Fruit fly (Drosophila melanogaster): ENCODE measurements around the gene meigo.

The meigo gene

dm6 chr3R:21179592-21180390, 41.7 kb downstream of the meigo start:
- no peak for TF ChIP-seq ovo (GFP tag; optimal IDR thresholded peaks at IDR 0.05)
- TF ChIP-seq CG33017 (tag; optimal IDR thresholded peaks at IDR 0.05) = no peak
- peak; percentile 11 for TF ChIP-seq toe (GFP tag; optimal IDR thresholded peaks at IDR 0.05)

dm6 chr3R:21180391-21180796, 42.3 kb downstream of the meigo start:
- TF ChIP-seq Clk (GFP tag; optimal IDR thresholded peaks at IDR 0.05) (peak; percentile 26), Hr96 (GFP tag; optimal IDR thresholded peaks at IDR 0.05) (peak; percentile 38), CG1620 (GFP tag; optimal IDR thresholded peaks at IDR 0.05) (no peak), bab1 (GFP tag; optimal IDR thresholded peaks at IDR 0.05) (no peak), toe (GFP tag; optimal IDR thresholded peaks at IDR 0.05) (peak; percentile 3), Crg-1 (GFP tag; optimal IDR thresholded peaks at IDR 0.05) (no peak), kay (GFP tag; ENCODE audit: borderline replicate concordance) (peak; percentile 84), CG33017 (tag; optimal IDR thresholded peaks at IDR 0.05) (peak; percentile 48), cnc (optimal IDR thresholded peaks at IDR 0.05) (no peak), cic (GFP tag; optimal IDR thresholded peaks at IDR 0.05) (peak; percentile 77), CG12768 (GFP tag; optimal IDR thresholded peaks at IDR 0.05) (peak; percentile 85), ovo (GFP tag; optimal IDR thresholded peaks at IDR 0.05) (no peak), Mnt (GFP tag; optimal IDR thresholded peaks at IDR 0.05) (peak; percentile 4), pad (GFP tag; optimal IDR thresholded peaks at IDR 0.05) (no peak), CG7045 (GFP tag; optimal IDR thresholded peaks at IDR 0.05) (peak; percentile 44), tj (GFP tag; optimal IDR thresholded peaks at IDR 0.05) (peak; percentile 5), CG11617 (GFP tag; optimal IDR thresholded peaks at IDR 0.05) (peak; percentile 65), CG14711 (tag; optimal IDR thresholded peaks at IDR 0.05) (peak; percentile 50), CG7101 (tag; optimal IDR thresholded peaks at IDR 0.05) (peak; percentile 56)

DNA sequence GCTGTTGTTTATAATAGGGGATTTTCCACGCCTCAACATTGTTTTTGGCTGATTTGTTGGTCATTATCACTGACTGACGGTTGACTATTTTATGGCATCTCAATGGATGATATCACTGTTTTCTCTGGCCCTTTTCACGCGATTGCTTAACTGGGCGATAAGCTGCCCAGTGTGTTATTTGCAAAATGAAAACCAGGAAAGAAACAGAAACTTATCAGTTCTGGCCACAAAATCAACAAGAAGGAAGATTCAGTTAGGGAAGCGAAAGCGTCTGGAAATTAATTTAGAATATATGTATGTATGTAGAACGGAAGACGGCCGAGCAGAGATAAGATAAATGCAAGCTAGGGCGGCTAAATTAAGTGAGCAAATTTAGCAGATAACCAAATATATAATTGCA, 43.9 kb downstream of the meigo start:
- TF ChIP-seq bab1 (GFP tag; optimal IDR thresholded peaks at IDR 0.05) (no peak), CG1620 (GFP tag; optimal IDR thresholded peaks at IDR 0.05) (no peak), kay (GFP tag; ENCODE audit: borderline replicate concordance) (peak; percentile 80), cic (GFP tag; optimal IDR thresholded peaks at IDR 0.05) (peak; percentile 79), Mnt (GFP tag; optimal IDR thresholded peaks at IDR 0.05) (no peak)

DNA sequence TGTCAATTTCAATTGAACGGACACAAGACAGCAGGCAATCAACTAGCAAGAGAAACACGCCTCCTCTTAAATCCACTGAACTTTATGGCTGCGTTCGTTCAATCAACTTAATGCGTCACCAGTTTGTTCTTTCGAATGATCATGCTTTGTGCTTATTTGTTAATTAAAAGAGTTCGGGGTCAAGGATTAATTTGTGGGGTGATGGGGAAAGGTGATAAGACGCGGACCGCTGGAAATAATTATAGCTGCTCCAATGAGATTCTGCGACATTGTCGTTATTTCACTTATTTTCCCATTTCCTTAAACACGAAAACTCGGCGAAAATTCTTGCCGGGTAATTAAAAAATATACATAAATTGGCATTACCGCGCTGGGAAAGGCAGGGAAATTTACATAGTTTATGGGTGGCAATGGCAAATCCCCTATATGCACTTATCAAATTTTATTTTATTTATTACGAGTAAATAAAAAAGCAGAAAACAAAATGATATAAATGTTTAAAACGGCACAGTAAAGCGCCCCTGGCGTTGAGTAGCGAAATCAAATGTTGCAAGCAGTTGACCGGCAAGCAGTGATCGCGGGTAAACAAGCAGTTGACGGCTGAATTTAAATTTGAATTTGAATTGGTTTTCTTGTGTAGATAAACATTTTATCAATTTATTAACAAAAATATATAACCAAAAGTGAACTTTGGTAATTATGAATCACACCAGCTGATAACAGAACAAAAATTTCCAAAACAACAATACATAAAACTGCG, 46.5 kb downstream of the meigo start:
- TF ChIP-seq CG1620 (GFP tag; optimal IDR thresholded peaks at IDR 0.05) (peak; percentile 63), Mnt (GFP tag; optimal IDR thresholded peaks at IDR 0.05) (peak; percentile 19), CG7101 (tag; optimal IDR thresholded peaks at IDR 0.05) (peak; percentile 53), bab1 (GFP tag; optimal IDR thresholded peaks at IDR 0.05) (peak; percentile 78), CG14711 (tag; optimal IDR thresholded peaks at IDR 0.05) (no peak), toe (GFP tag; optimal IDR thresholded peaks at IDR 0.05) (no peak), CG33017 (tag; optimal IDR thresholded peaks at IDR 0.05) (no peak), CG7045 (GFP tag; optimal IDR thresholded peaks at IDR 0.05) (no peak), CG12768 (GFP tag; optimal IDR thresholded peaks at IDR 0.05) (no peak), tj (GFP tag; optimal IDR thresholded peaks at IDR 0.05) (peak; percentile 3), pad (GFP tag; optimal IDR thresholded peaks at IDR 0.05) (peak; percentile 40), ovo (GFP tag; optimal IDR thresholded peaks at IDR 0.05) (peak; percentile 6), Clk (GFP tag; optimal IDR thresholded peaks at IDR 0.05) (peak; percentile 21), CG11617 (GFP tag; optimal IDR thresholded peaks at IDR 0.05) (no peak)

dm6 chr3R:21185655-21186054, 47.6 kb downstream of the meigo start:
- TF ChIP-seq ovo (GFP tag; optimal IDR thresholded peaks at IDR 0.05) (no peak), pad (GFP tag; optimal IDR thresholded peaks at IDR 0.05) (no peak), kay (GFP tag; ENCODE audit: borderline replicate concordance) (peak; percentile 60)

DNA sequence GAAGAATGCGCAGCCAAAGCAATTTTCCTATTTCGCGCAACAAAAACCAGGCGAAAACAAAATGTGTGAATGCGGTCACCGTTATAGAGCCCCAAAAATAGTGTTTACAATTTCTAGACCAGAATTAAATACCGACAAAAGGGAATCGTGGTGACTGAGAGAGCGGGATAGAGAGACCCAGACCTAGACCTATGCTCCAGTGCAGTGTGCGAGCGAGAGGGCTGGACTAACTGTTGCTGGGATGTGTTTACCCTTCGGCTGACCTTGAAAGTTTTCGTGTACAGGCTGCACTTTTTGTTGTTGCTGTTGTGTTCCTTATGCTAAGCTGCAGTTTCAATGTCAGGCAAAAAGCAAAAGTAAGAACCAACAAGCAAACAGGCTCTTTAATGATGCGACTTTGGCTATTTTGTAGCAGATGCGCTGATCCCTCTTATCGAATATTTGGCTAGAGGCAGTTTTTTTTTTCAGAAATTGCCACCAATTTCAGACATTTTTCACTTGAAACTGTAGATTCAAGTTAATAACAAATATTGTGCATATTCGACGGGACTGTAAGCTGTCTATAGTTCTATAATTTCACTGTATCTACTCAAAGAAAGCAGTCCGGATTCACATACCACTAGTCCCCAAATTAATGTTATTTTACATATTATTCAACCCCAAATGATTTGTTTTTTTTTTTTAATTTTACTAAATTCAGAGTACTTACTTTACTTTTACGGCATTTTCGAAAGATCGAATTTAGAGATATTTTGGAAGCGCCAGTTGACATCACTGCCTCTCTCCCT, 48.7 kb downstream of the meigo start:
- TF ChIP-seq CG7045 (GFP tag; optimal IDR thresholded peaks at IDR 0.05) (no peak), CG11617 (GFP tag; optimal IDR thresholded peaks at IDR 0.05) (no peak), CG7101 (tag; optimal IDR thresholded peaks at IDR 0.05) (no peak), CG5204 (GFP tag; optimal IDR thresholded peaks at IDR 0.05) (peak; percentile 20), tj (GFP tag; optimal IDR thresholded peaks at IDR 0.05) (peak; percentile 6), ovo (GFP tag; optimal IDR thresholded peaks at IDR 0.05) (peak; percentile 62), pad (GFP tag; optimal IDR thresholded peaks at IDR 0.05) (peak; percentile 77)
